Fruit fly (Drosophila melanogaster): ENCODE results near the gene barr.

barr gene

dm6 chr2L:20082155-20082964 lies 21.2 kb upstream of the barr start (continued):
- TF ChIP-seq Eip78C (GFP tag) (peak; percentile 63), eg (GFP tag; IDR thresholded peaks at IDR 0.05) (no peak), CG11294 (GFP tag; IDR thresholded peaks at IDR 0.05) (no peak), pdm3 (GFP tag; optimal IDR thresholded peaks at IDR 0.05) (peak; percentile 1), CG1621 (tag; optimal IDR thresholded peaks at IDR 0.05) (no peak), Sox14 (GFP tag; optimal IDR thresholded peaks at IDR 0.05) (peak; percentile 25), vri (GFP tag; optimal IDR thresholded peaks at IDR 0.05) (no peak)

- TF ChIP-seq CG9139 (GFP tag; optimal IDR thresholded peaks at IDR 0.05) (no peak), Sox15 (GFP tag; optimal IDR thresholded peaks at IDR 0.05) (no peak), Eip78C (GFP tag) (peak; percentile 39), Hr39 (GFP tag; optimal IDR thresholded peaks at IDR 0.05) (no peak), CG7368 (GFP tag; optimal IDR thresholded peaks at IDR 0.05) (no peak), Ets96B (tag; optimal IDR thresholded peaks at IDR 0.05) (no peak), svp (GFP tag) (peak; percentile 7), dac (GFP tag; optimal IDR thresholded peaks at IDR 0.05) (no peak)
Measured at dm6 chr2L:20080772-20081171, 19.6 kb upstream of the barr start.

- TF ChIP-seq Smox (GFP tag; optimal IDR thresholded peaks at IDR 0.05) (no peak), lz (GFP tag; optimal IDR thresholded peaks at IDR 0.05) (peak; percentile 42), Sox14 (GFP tag; optimal IDR thresholded peaks at IDR 0.05) (no peak), svp (GFP tag) (peak; percentile 57), CG11762 (GFP tag; optimal IDR thresholded peaks at IDR 0.05; ENCODE audit: insufficient read depth) (no peak), Hr39 (GFP tag; optimal IDR thresholded peaks at IDR 0.05) (peak; percentile 19), fkh (GFP tag; optimal IDR thresholded peaks at IDR 0.05) (peak; percentile 8), esn (GFP tag; optimal IDR thresholded peaks at IDR 0.05) (peak; percentile 12), Met (GFP tag; optimal IDR thresholded peaks at IDR 0.05) (peak; percentile 12), Eip78C (GFP tag) (peak; percentile 31), spab (GFP tag; optimal IDR thresholded peaks at IDR 0.05) (no peak), fd59A (GFP tag; optimal IDR thresholded peaks at IDR 0.05) (no peak), CG7368 (GFP tag; optimal IDR thresholded peaks at IDR 0.05) (no peak)
Measured at dm6 chr2L:20078880-20079279, 17.7 kb upstream of the barr start.

- TF ChIP-seq Sox14 (GFP tag; optimal IDR thresholded peaks at IDR 0.05) (no peak), CG8319 (GFP tag; optimal IDR thresholded peaks at IDR 0.05) (no peak), pdm3 (GFP tag; optimal IDR thresholded peaks at IDR 0.05) (no peak), esn (GFP tag; optimal IDR thresholded peaks at IDR 0.05) (no peak), Lpt (GFP tag; optimal IDR thresholded peaks at IDR 0.05) (no peak), spab (GFP tag; optimal IDR thresholded peaks at IDR 0.05) (no peak), svp (GFP tag) (peak; percentile 99), fkh (GFP tag; optimal IDR thresholded peaks at IDR 0.05) (peak; percentile 59), vri (GFP tag; optimal IDR thresholded peaks at IDR 0.05) (peak; percentile 41), eg (GFP tag; IDR thresholded peaks at IDR 0.05) (no peak), Eip93F (GFP tag; optimal IDR thresholded peaks at IDR 0.05) (peak; percentile 40), CG11762 (GFP tag; optimal IDR thresholded peaks at IDR 0.05; ENCODE audit: insufficient read depth) (no peak)
Measured at dm6 chr2L:20077423-20078401, 16.5 kb upstream of the barr start.

- no peak for TF ChIP-seq fd85E (GFP tag; optimal IDR thresholded peaks at IDR 0.05)
- peak; percentile 73 for TF ChIP-seq topi (GFP tag; optimal IDR thresholded peaks at IDR 0.05)
- no peak for TF ChIP-seq CG11294 (GFP tag; IDR thresholded peaks at IDR 0.05)
- TF ChIP-seq spab (GFP tag; optimal IDR thresholded peaks at IDR 0.05): no peak
- peak; percentile 39 for TF ChIP-seq Met (GFP tag; optimal IDR thresholded peaks at IDR 0.05)
- peak; percentile 67 for TF ChIP-seq Hr4 (GFP tag; optimal IDR thresholded peaks at IDR 0.05)
- TF ChIP-seq CG9139 (GFP tag; optimal IDR thresholded peaks at IDR 0.05): no peak
- peak; percentile 25 for TF ChIP-seq CG3032 (tag; optimal IDR thresholded peaks at IDR 0.05)
- TF ChIP-seq esn (GFP tag; optimal IDR thresholded peaks at IDR 0.05): peak; percentile 62
- peak; percentile 27 for TF ChIP-seq achi (GFP tag; optimal IDR thresholded peaks at IDR 0.05)
- TF ChIP-seq Gug (GFP tag; IDR thresholded peaks at IDR 0.05): no peak
- no peak for TF ChIP-seq Hr38 (GFP tag; optimal IDR thresholded peaks at IDR 0.05)
- TF ChIP-seq CG6792 (GFP tag; optimal IDR thresholded peaks at IDR 0.05): peak; percentile 31
- peak; percentile 82 for TF ChIP-seq Eip78C (GFP tag)
- TF ChIP-seq CG8319 (GFP tag; optimal IDR thresholded peaks at IDR 0.05): no peak
- TF ChIP-seq Eip93F (GFP tag; optimal IDR thresholded peaks at IDR 0.05): peak; percentile 41
- peak; percentile 53 for TF ChIP-seq vri (GFP tag; optimal IDR thresholded peaks at IDR 0.05)
- no peak for TF ChIP-seq CG8632 (GFP tag; optimal IDR thresholded peaks at IDR 0.05)
- peak; percentile 67 for TF ChIP-seq Smox (GFP tag; optimal IDR thresholded peaks at IDR 0.05)
- peak; percentile 34 for TF ChIP-seq Sox102F (GFP tag; optimal IDR thresholded peaks at IDR 0.05)
- no peak for TF ChIP-seq CG11762 (GFP tag; optimal IDR thresholded peaks at IDR 0.05; ENCODE audit: insufficient read depth)
- no peak for TF ChIP-seq Lpt (GFP tag; optimal IDR thresholded peaks at IDR 0.05)
- peak; percentile 25 for TF ChIP-seq net (GFP tag; optimal IDR thresholded peaks at IDR 0.05)
- TF ChIP-seq OdsH (GFP tag; optimal IDR thresholded peaks at IDR 0.05): peak; percentile 25
Measured at dm6 chr2L:20075234-20075803, 14.1 kb upstream of the barr start, which contains the start of the genes pr and neb. pr (minus strand) TSS chr2L:20075458. neb (plus strand) TSS chr2L:20075757.
